Fruit fly (Drosophila melanogaster): ENCODE measurements around the gene eEF1gamma.

eEF1gamma gene

DNA sequence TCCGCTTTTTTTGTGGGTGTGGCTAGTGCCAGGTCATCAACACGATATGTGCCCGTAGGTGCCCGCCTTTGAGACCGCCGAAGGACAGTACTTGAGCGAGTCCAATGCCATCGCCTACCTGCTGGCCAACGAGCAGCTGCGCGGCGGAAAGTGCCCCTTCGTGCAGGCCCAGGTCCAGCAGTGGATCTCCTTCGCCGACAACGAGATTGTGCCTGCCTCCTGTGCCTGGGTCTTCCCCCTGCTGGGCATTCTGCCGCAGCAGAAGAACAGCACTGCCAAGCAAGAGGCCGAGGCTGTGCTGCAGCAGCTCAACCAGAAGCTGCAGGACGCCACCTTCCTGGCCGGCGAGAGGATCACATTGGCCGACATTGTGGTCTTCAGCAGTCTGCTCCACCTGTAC, 613 bp downstream of the eEF1gamma start:
- TF ChIP-seq h (optimal IDR thresholded peaks at IDR 0.05) (no peak), ttk (optimal IDR thresholded peaks at IDR 0.05) (no peak), insv (optimal IDR thresholded peaks at IDR 0.05) (no peak), Sin3A (optimal IDR thresholded peaks at IDR 0.05) (no peak), psq (optimal IDR thresholded peaks at IDR 0.05) (no peak), Myc (optimal IDR thresholded peaks at IDR 0.05) (no peak)

DNA sequence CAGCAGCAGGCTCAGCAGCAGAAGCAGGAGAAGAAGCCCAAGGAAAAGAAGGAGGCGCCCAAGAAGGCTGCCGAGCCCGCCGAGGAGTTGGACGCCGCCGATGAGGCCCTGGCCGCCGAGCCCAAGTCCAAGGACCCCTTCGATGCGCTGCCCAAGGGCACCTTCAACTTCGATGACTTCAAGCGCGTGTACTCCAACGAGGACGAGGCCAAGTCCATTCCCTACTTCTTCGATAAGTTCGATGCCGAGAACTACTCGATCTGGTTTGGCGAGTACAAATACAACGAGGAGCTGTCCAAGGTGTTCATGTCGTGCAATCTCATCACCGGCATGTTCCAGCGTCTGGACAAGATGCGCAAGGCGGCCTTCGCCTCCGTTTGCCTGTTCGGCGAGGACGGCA, 1.2 kb downstream of the eEF1gamma start:
- TF ChIP-seq psq (optimal IDR thresholded peaks at IDR 0.05) (no peak), ttk (optimal IDR thresholded peaks at IDR 0.05) (peak; percentile 96)

DNA sequence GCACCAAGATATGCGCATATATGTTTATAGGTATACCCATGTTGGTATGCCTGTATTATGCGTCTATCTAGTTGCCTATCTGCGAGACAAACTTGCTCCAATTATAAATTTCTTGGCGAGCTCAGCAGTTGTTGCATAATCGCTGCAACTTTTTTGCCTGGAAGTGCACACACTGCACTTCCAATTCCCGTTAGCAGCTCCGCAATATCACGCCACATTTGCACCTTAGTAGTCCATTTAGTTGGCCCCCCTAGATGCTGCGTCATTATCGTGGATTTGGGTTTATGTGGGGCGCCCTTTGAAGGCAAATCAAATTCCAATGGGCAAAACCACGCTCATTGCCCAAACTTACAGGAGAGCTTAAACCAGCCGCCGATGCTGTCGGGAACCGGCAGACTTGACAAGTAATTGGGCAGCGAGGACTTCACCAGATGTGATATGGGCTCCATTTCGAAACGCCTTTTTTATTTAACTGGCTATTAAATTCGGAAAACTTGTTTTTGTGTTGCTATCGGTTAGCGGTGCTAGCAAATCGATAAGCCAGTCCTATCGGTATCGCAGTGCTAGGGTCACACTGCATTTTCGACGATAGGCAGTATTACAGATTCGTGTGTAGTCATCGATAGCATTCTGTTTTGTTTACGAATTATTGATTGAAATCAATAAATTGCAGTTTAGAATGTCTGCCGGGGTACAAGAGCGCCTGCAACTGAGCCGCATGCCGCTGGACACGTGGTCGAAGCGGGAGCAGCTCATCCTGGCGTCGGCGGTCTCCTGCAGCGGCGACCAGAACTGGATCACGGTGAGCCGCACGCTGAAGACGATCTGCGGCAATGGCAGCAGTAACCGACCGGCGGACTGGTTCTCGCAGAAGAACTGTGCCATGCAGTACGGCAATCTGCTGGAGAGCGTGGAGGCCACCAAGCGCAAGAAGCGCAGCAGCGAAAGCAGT, 3.2 kb downstream of the eEF1gamma start, which contains the start of the genes Cisd2 and Brd8:
Gene Cisd2 (minus strand): TSS at position 538 of the 952 bp plus-strand sequence.
Gene Brd8 (plus strand): TSS at position 595 of the 952 bp plus-strand sequence.
- TF ChIP-seq psq (optimal IDR thresholded peaks at IDR 0.05), result no peak
- no peak for TF ChIP-seq ttk (optimal IDR thresholded peaks at IDR 0.05)
- TF ChIP-seq insv (optimal IDR thresholded peaks at IDR 0.05), result no peak
- no peak for TF ChIP-seq Sin3A (optimal IDR thresholded peaks at IDR 0.05)

DNA sequence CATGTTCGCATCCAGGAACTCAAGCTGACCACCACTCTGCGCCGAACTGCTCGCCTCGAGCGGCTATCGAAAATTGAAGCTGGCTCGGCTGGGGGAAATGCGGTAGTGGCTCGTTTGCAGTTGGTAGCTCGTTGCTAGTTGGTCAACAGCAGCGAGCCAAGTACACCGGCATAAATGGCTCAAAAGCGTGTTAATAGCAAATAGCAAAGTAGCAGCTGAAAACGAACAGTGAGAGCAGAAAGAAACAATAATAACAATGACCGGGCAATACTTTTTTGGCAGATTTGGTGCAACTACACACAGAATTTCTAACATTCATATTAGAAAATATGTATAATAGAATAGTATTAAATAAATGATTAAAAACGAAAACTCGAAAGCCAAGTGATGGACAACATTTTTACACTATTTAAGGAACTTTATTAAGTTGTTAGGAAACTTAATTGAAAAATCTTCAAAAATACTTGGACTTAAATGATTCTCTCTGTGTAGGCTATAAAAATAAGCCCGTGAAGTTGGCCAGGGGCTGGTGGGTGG, 7.8 kb downstream of the eEF1gamma start, which contains the start of gene CG14507:
Gene CG14507 (minus strand): TSS at position 51 of the 537 bp plus-strand sequence.
- TF ChIP-seq ttk (optimal IDR thresholded peaks at IDR 0.05) (no peak), Myc (optimal IDR thresholded peaks at IDR 0.05) (no peak), Sin3A (optimal IDR thresholded peaks at IDR 0.05) (no peak), insv (optimal IDR thresholded peaks at IDR 0.05) (no peak), psq (optimal IDR thresholded peaks at IDR 0.05) (no peak), h (optimal IDR thresholded peaks at IDR 0.05) (no peak)

DNA sequence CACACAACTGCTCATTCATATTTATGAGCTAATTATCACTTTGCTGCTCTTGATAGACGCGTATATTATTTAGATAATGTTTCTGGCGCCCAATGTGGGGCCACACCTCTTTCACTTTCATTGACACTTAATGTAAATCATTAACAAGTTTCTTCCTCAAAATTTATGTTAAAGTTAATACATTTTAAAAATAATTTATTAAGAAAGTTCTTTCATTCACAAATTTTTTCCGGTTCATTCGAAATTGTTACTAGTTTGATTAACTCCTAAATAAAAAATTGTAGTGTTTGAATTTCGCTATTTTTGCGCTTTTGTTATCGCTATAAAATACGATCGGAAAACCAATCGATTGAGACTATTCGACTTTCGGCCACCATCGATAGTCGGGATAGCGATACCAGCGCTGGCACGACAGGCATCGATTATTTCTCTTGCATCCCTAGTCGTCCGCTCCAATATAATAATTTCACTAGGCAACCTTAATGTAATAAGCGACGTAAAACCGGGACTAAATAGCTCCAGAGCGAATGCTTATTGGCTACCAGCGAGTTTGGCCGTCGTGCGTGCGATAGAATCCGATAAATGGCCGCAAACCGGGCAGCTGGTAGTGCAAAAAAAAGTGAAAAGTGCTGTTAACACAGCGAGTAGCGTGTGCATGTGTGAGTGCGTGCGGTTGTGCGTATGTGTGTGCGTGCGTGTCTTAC, 8.9 kb downstream of the eEF1gamma start, which contains the start of gene Usp1:
Gene Usp1 (plus strand): TSS at position 417 of the 704 bp plus-strand sequence.
- TF ChIP-seq Myc (optimal IDR thresholded peaks at IDR 0.05) (no peak), insv (optimal IDR thresholded peaks at IDR 0.05) (no peak), psq (optimal IDR thresholded peaks at IDR 0.05) (peak; percentile 60), ttk (optimal IDR thresholded peaks at IDR 0.05) (no peak)

DNA sequence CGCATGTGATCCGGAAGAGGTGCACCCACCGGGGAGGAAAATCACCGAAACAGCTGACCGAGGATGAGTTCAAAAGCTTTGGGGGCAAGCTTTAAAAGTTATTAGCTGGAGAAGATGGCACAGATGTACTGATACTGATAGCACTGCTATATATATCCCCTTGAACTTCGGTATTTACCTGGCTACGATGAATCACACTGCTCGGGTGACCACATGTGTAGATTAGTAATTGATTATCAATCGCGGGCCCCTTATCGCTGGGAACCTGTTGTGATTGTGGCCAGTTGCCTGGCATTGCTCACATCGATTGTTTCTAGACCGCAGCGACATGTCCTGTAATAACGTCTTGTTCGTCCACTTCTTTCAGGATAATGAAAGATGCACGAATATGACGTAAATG, 10.0 kb downstream of the eEF1gamma start:
- TF ChIP-seq Sin3A (optimal IDR thresholded peaks at IDR 0.05) (no peak), psq (optimal IDR thresholded peaks at IDR 0.05) (no peak), insv (optimal IDR thresholded peaks at IDR 0.05) (no peak), ttk (optimal IDR thresholded peaks at IDR 0.05) (peak; percentile 80), h (optimal IDR thresholded peaks at IDR 0.05) (no peak)

DNA sequence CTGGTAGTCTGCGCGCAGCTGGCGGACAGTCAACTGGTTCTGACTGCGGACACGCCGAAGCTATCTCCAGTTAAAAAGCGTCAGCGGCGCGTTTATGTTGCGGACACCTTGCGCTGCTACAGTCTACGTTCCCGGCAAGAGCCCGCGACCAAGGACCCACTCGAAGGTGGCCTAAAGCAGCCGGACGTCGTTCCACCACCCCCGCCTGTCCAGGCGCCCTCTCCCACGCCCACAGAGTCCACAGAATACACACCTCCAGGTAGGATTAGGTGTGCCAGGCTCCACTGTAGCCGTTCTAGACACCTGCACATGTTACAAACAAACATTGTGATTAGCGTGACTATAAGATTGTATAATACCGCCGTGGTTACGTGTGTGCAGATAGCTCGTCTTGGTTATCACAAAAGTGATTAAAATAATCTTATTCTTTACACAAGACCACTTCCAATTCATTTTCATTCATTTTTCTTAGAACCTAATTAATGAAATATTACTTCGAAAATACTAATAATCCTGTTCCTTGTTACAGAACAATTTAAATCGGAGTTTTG, 10.7 kb downstream of the eEF1gamma start:
- TF ChIP-seq Sin3A (optimal IDR thresholded peaks at IDR 0.05) (no peak), psq (optimal IDR thresholded peaks at IDR 0.05) (no peak), h (optimal IDR thresholded peaks at IDR 0.05) (no peak), Myc (optimal IDR thresholded peaks at IDR 0.05) (no peak), ttk (optimal IDR thresholded peaks at IDR 0.05) (no peak), insv (optimal IDR thresholded peaks at IDR 0.05) (no peak)

DNA sequence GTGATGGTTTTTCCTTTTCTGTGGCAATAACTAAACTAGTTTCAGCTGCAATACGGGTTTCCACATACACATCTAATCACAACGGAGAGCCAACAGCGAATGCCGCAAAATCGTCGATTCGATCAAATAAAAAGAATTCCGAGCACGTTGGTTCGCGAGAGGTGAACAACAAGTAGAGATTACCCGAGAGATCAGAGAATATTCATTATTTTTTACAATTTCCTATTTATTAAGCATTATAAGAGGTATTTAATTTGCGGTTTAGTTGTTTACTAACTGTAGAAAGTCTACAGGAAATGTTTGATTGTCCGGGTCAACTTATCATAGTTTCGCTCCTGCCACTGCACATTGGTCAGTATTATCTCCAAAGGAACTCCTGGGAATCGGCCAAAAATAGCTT, 18.7 kb downstream of the eEF1gamma start, which contains the start of gene CG11951:
Gene CG11951 (minus strand): TSS at position 101 of the 400 bp plus-strand sequence.
- TF ChIP-seq psq (optimal IDR thresholded peaks at IDR 0.05) (no peak), Myc (optimal IDR thresholded peaks at IDR 0.05) (no peak), insv (optimal IDR thresholded peaks at IDR 0.05) (no peak), h (optimal IDR thresholded peaks at IDR 0.05) (no peak), ttk (optimal IDR thresholded peaks at IDR 0.05) (no peak)

DNA sequence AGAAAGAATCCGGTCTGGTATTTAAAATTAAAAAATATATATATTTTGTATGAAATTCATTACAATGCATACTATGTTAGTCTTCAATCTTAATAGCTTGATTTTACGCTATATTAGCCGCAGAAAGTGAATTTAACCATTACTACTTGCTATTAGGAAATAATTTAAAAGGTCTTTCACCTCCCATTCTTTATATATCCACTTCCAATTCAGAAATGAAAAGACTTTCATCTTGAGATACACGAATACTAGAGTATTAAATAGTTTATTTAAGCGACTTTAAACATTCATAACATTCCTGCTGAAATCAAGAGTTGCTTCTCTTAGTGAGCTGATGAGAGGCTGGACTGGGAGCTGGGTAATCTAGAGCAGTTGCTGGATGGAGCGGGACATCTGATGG, 24.8 kb downstream of the eEF1gamma start, which contains the start of gene CG31445:
Gene CG31445 (minus strand): TSS at position 101 of the 400 bp plus-strand sequence.
- TF ChIP-seq psq (optimal IDR thresholded peaks at IDR 0.05) (no peak), ttk (optimal IDR thresholded peaks at IDR 0.05) (no peak), Sin3A (optimal IDR thresholded peaks at IDR 0.05) (no peak), h (optimal IDR thresholded peaks at IDR 0.05) (no peak), insv (optimal IDR thresholded peaks at IDR 0.05) (no peak), Myc (optimal IDR thresholded peaks at IDR 0.05) (no peak)

DNA sequence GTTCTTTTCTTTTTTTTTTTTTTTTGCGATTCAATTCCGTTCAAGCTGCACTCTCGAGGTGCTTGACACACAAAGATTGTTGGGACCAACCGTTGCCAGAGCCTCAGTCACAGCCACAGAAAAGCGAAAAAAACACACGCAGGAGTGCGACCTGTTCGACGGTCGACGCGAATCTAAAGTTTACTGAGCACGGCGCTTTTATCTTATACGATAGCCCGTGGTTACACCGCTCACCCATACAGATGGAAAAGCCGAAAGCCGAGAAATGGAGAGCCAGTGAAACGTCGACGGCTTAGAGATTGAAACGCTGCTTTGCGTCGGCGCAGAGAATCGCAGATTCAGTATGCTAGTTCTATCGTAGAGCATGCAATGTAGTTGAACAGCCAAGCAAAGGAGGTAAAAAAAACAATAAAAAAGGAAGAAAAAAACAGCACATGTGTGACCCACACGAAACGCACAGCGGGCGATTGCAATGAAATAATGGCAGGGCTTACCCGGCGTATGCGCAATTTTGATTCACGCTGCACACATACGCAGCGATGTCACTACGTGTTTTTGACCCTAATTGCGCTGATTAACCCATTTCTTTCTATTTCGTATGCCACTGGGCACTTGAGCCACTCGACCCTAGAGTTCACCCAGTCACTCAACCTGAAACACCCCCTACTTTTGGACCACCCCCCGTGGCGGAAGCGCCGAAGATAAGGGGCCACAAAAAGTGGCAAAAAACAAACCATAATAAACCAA, 30.5 kb downstream of the eEF1gamma start, which contains the start of gene SP1029:
Gene SP1029 (minus strand): TSS at position 180 of the 747 bp plus-strand sequence.
- TF ChIP-seq insv (optimal IDR thresholded peaks at IDR 0.05) (no peak), ttk (optimal IDR thresholded peaks at IDR 0.05) (no peak), h (optimal IDR thresholded peaks at IDR 0.05) (no peak), Sin3A (optimal IDR thresholded peaks at IDR 0.05) (no peak), Myc (optimal IDR thresholded peaks at IDR 0.05) (no peak), psq (optimal IDR thresholded peaks at IDR 0.05) (no peak)

DNA sequence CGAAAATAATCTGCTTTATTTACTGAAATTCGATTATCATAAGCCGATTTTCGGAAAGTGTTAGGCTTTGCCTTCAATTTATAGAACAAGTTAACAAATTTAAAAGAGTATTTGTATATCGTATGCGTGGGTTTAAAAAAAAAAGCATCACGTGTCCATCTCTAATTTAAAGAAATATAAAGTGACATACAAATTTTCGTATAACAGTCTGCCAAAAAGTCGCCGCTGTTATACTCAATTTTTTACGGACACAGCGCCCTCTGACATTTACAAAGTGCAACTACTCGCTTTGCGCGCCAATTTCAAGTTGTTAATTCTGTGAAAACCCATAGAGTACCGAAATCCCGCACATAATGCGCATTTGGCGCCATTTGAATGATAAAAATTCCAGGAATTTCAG, 31.4 kb downstream of the eEF1gamma start:
- TF ChIP-seq Sin3A (optimal IDR thresholded peaks at IDR 0.05) (no peak), h (optimal IDR thresholded peaks at IDR 0.05) (no peak), Myc (optimal IDR thresholded peaks at IDR 0.05) (no peak), insv (optimal IDR thresholded peaks at IDR 0.05) (no peak), ttk (optimal IDR thresholded peaks at IDR 0.05) (no peak), psq (optimal IDR thresholded peaks at IDR 0.05) (no peak)
